Worm (Caenorhabditis elegans): ENCODE data around the gene ptr-25.

The ptr-25 gene

DNA sequence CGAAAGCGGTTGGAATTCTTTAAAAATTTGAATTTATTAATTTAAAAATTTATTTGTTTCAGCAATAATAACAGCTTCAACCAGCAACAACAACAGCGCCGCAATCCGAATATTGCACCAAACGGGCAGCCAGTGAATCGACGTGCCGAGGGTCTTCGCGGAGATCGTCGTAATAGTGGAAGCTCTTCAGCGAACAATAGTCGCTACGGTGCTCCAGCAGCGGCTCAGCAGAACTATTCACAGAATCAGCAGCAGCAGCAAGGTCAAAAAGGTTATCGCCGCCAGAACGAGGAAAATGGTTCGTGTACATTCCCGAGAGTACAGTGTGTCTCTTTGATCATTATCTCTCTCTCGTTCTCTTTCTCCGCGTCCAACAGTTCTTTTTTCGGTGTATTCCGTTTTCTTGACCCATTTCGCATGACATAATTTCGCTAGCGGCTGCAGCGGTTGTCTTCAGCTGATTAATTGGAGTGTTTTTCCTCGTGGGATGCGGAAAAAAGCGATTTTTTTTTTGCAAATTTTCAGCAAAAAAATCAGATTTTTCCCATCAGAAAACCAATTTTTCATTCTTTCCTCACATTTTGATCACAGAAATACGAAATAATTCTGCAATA lies 24.9 kb upstream of the ptr-25 start:
- TF ChIP-seq ets-7 (tag; optimal IDR thresholded peaks at IDR 0.05), result no peak
- no peak for TF ChIP-seq flt-1 (GFP tag; IDR thresholded peaks at IDR 0.05)
- TF ChIP-seq hmbx-1 (tag; optimal IDR thresholded peaks at IDR 0.05), result no peak
- TF ChIP-seq tbx-11 (GFP tag; IDR thresholded peaks at IDR 0.05), result no peak
- TF ChIP-seq pes-1 (GFP tag; IDR thresholded peaks at IDR 0.05), result no peak
- TF ChIP-seq aly-1 (tag; optimal IDR thresholded peaks at IDR 0.05), result no peak
- TF ChIP-seq ceh-36 (tag; optimal IDR thresholded peaks at IDR 0.05), result no peak
- no peak for TF ChIP-seq ceh-13 (GFP tag; optimal IDR thresholded peaks at IDR 0.05)
- TF ChIP-seq sea-1 (GFP tag; conservative IDR thresholded peaks at IDR 0.05), result no peak
- no peak for TF ChIP-seq tra-4 (tag; optimal IDR thresholded peaks at IDR 0.05)
- TF ChIP-seq B0310.2 (tag; optimal IDR thresholded peaks at IDR 0.05), result no peak
- TF ChIP-seq tbx-37 (GFP tag; conservative IDR thresholded peaks at IDR 0.05), result no peak
- no peak for TF ChIP-seq scrt-1 (GFP tag; IDR thresholded peaks at IDR 0.05)
- no peak for TF ChIP-seq ama-1 (optimal IDR thresholded peaks at IDR 0.05)
- no peak for TF ChIP-seq hnd-1 (tag; optimal IDR thresholded peaks at IDR 0.05)
- TF ChIP-seq hmg-4 (GFP tag; optimal IDR thresholded peaks at IDR 0.05), result no peak
- no peak for TF ChIP-seq F13C5.2 (tag; optimal IDR thresholded peaks at IDR 0.05)

ce11 chrIII:10463653-10464052 lies 24.3 kb upstream of the ptr-25 start:
- TF ChIP-seq hnd-1 (tag; optimal IDR thresholded peaks at IDR 0.05) (no peak), scrt-1 (GFP tag; IDR thresholded peaks at IDR 0.05) (no peak), sea-1 (GFP tag; conservative IDR thresholded peaks at IDR 0.05) (no peak), pes-1 (GFP tag; IDR thresholded peaks at IDR 0.05) (no peak), tbx-11 (GFP tag; IDR thresholded peaks at IDR 0.05) (no peak), ama-1 (optimal IDR thresholded peaks at IDR 0.05) (no peak), F13C5.2 (tag; optimal IDR thresholded peaks at IDR 0.05) (no peak)

- TF ChIP-seq scrt-1 (GFP tag; IDR thresholded peaks at IDR 0.05) (no peak), ets-7 (tag; optimal IDR thresholded peaks at IDR 0.05) (no peak), aly-1 (tag; optimal IDR thresholded peaks at IDR 0.05) (no peak), F13C5.2 (tag; optimal IDR thresholded peaks at IDR 0.05) (no peak), B0310.2 (tag; optimal IDR thresholded peaks at IDR 0.05) (no peak), hmg-4 (GFP tag; optimal IDR thresholded peaks at IDR 0.05) (no peak), ama-1 (optimal IDR thresholded peaks at IDR 0.05) (no peak)
Observed at ce11 chrIII:10464455-10464854, 23.5 kb upstream of the ptr-25 start.

DNA sequence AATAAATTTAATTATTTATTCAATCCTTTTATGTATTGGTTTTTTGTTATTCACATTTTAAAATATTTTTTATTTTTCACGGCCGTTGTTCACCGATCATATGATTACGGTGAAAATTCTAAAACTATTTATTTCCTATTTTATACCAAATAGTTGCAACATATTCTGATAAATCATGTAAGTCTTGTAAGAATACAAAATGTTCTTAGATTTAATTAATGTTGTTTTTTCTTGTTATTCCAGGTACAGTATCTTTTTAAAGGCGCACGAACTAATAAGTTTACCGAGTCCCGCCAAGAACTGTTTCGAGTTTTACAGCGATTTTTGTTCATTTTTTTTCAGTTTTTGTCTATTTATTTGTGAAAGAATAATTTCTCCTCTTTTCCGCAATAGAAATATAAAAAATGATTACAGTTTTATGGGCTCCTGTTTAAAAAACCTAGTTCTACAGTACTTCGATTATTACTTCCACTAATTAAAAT lies 18.3 kb upstream of the ptr-25 start, which contains the start of gene D2045.5:
Gene D2045.5, minus strand, starts transcription at position 51 of the 482 bp plus-strand sequence.
- no peak for TF ChIP-seq pes-1 (GFP tag; IDR thresholded peaks at IDR 0.05)
- no peak for TF ChIP-seq F13C5.2 (tag; optimal IDR thresholded peaks at IDR 0.05)
- TF ChIP-seq ets-7 (tag; optimal IDR thresholded peaks at IDR 0.05), result no peak
- no peak for TF ChIP-seq flt-1 (GFP tag; IDR thresholded peaks at IDR 0.05)
- no peak for TF ChIP-seq tra-4 (tag; optimal IDR thresholded peaks at IDR 0.05)

- TF ChIP-seq aly-1 (tag; optimal IDR thresholded peaks at IDR 0.05) (no peak), tbx-37 (GFP tag; conservative IDR thresholded peaks at IDR 0.05) (no peak), ceh-13 (GFP tag; optimal IDR thresholded peaks at IDR 0.05) (no peak), pes-1 (GFP tag; IDR thresholded peaks at IDR 0.05) (no peak), tbx-11 (GFP tag; IDR thresholded peaks at IDR 0.05) (no peak)
Observed at ce11 chrIII:10470927-10471326, 17.0 kb upstream of the ptr-25 start, which contains the start of gene cul-1. TSS of gene cul-1 (plus strand) at chrIII:10471237.

- no peak for TF ChIP-seq F13C5.2 (tag; optimal IDR thresholded peaks at IDR 0.05)
- no peak for TF ChIP-seq flt-1 (GFP tag; IDR thresholded peaks at IDR 0.05)
- TF ChIP-seq B0310.2 (tag; optimal IDR thresholded peaks at IDR 0.05), result no peak
- no peak for TF ChIP-seq ceh-13 (GFP tag; optimal IDR thresholded peaks at IDR 0.05)
- TF ChIP-seq hmg-4 (GFP tag; optimal IDR thresholded peaks at IDR 0.05), result no peak
- TF ChIP-seq hmbx-1 (tag; optimal IDR thresholded peaks at IDR 0.05), result no peak
- TF ChIP-seq sea-1 (GFP tag; conservative IDR thresholded peaks at IDR 0.05), result no peak
- TF ChIP-seq tbx-37 (GFP tag; conservative IDR thresholded peaks at IDR 0.05), result no peak
- TF ChIP-seq hnd-1 (tag; optimal IDR thresholded peaks at IDR 0.05), result no peak
Observed at ce11 chrIII:10474945-10475344, 13.0 kb upstream of the ptr-25 start, which contains the start of gene D2045.9. TSS of gene D2045.9 (plus strand) at chrIII:10475245.

DNA sequence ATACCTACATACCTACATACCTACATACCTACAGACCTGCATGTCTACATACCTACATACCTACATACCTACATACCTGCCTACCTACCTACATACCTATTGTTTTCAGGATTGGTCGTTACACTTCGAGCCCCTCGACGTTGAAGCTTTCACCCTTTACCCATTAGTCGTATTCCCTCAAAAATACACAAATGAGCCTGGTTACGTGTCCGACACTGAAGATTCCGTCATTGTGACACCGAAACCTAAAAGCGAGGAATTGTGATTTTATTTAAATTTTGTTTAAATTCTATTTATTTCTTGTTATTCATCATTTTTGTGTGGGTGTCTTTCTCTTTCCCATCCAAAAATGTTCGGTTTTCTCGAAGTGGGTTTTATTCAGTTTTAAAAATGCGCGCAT lies 8.7 kb upstream of the ptr-25 start, which contains the start of gene D2045.7:
Gene D2045.7, plus strand, starts transcription at position 301 of the 400 bp plus-strand sequence.
- TF ChIP-seq pes-1 (GFP tag; IDR thresholded peaks at IDR 0.05), result no peak
- TF ChIP-seq ama-1 (optimal IDR thresholded peaks at IDR 0.05), result no peak
- no peak for TF ChIP-seq hnd-1 (tag; optimal IDR thresholded peaks at IDR 0.05)
- TF ChIP-seq tbx-37 (GFP tag; conservative IDR thresholded peaks at IDR 0.05), result no peak
- no peak for TF ChIP-seq F13C5.2 (tag; optimal IDR thresholded peaks at IDR 0.05)
- TF ChIP-seq hmbx-1 (tag; optimal IDR thresholded peaks at IDR 0.05), result no peak
- TF ChIP-seq scrt-1 (GFP tag; IDR thresholded peaks at IDR 0.05), result no peak
- TF ChIP-seq ets-7 (tag; optimal IDR thresholded peaks at IDR 0.05), result no peak
- no peak for TF ChIP-seq ceh-13 (GFP tag; optimal IDR thresholded peaks at IDR 0.05)
- no peak for TF ChIP-seq ceh-36 (tag; optimal IDR thresholded peaks at IDR 0.05)
- TF ChIP-seq flt-1 (GFP tag; IDR thresholded peaks at IDR 0.05), result no peak
- TF ChIP-seq tra-4 (tag; optimal IDR thresholded peaks at IDR 0.05), result no peak
- no peak for TF ChIP-seq sea-1 (GFP tag; conservative IDR thresholded peaks at IDR 0.05)
- TF ChIP-seq hmg-4 (GFP tag; optimal IDR thresholded peaks at IDR 0.05), result no peak
- TF ChIP-seq B0310.2 (tag; optimal IDR thresholded peaks at IDR 0.05), result no peak
- TF ChIP-seq tbx-11 (GFP tag; IDR thresholded peaks at IDR 0.05), result no peak
- no peak for TF ChIP-seq aly-1 (tag; optimal IDR thresholded peaks at IDR 0.05)

DNA sequence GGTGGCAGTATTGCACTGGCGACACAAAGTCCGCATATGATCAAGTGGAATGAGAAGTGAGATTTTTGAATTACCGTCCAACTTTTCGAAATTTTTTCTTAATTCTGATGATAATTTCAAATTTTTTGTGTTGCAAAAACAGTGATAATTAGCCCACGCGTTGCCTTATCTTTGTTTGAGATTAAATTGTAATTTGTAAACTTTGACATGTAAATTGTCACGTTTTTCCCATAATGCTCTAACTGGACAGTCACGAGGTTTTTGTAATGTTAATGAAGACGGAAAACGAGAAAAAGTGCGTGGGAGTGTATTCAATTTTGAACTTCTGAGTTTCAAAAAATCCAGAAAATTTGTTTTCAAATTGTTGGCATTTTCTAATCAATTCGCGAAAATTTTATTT lies 6.4 kb upstream of the ptr-25 start:
- TF ChIP-seq flt-1 (GFP tag; IDR thresholded peaks at IDR 0.05) (no peak), hmbx-1 (tag; optimal IDR thresholded peaks at IDR 0.05) (no peak), tra-4 (tag; optimal IDR thresholded peaks at IDR 0.05) (no peak), ama-1 (optimal IDR thresholded peaks at IDR 0.05) (no peak), ceh-13 (GFP tag; optimal IDR thresholded peaks at IDR 0.05) (no peak), ets-7 (tag; optimal IDR thresholded peaks at IDR 0.05) (no peak), pes-1 (GFP tag; IDR thresholded peaks at IDR 0.05) (no peak), tbx-11 (GFP tag; IDR thresholded peaks at IDR 0.05) (no peak), ceh-36 (tag; optimal IDR thresholded peaks at IDR 0.05) (no peak), hnd-1 (tag; optimal IDR thresholded peaks at IDR 0.05) (no peak), tbx-37 (GFP tag; conservative IDR thresholded peaks at IDR 0.05) (no peak), aly-1 (tag; optimal IDR thresholded peaks at IDR 0.05) (no peak), hmg-4 (GFP tag; optimal IDR thresholded peaks at IDR 0.05) (no peak), F13C5.2 (tag; optimal IDR thresholded peaks at IDR 0.05) (no peak), B0310.2 (tag; optimal IDR thresholded peaks at IDR 0.05) (no peak)

Measured in whole organism, early embryonic.